Worm (Caenorhabditis elegans) whole organism, L2 larva: Measurements from ENCODE around the gene C34B4.4.
A peak's percentile ranks its signal among the peaks of the same experiment; 100 is the strongest.

Experiments
- ama-1 ChIP-seq: fragments of 150-350 bp; optimal IDR thresholded peaks from 2 replicates; lab custom pipeline; 2018; ENCODE audit warnings: inconsistent platforms
- blmp-1 ChIP-seq: sonication (generic microtip); optimal IDR thresholded peaks from 2 replicates; lab custom pipeline; 2017; ENCODE audit warnings: missing genetic modification characterization, mild to moderate bottlenecking, missing compliant biosample characterization, antibody characterized with exemption, moderate library complexity; ENCODE audit not compliant: insufficient read depth
- fos-1 ChIP-seq: fragments of 150-350 bp; optimal IDR thresholded peaks from 2 replicates; lab custom pipeline; 2014; ENCODE audit warnings: missing biosample characterization, missing genetic modification characterization
- mab-5 ChIP-seq: fragments of 150-350 bp; optimal IDR thresholded peaks from 2 replicates; lab custom pipeline; 2014; ENCODE audit warnings: missing biosample characterization, missing genetic modification characterization
- mdl-1 ChIP-seq, 2 experiments: fragments of 150-350 bp in 1 of 2; sonication (generic microtip) in 1 of 2; optimal IDR thresholded peaks; 2 replicates each; lab custom pipeline; 2017; ENCODE audit warnings: missing biosample characterization in 2 of 2, missing genetic modification characterization in 2 of 2
- nhr-12 ChIP-seq: fragments of 150-350 bp; optimal IDR thresholded peaks from 2 replicates; lab custom pipeline; 2014; ENCODE audit warnings: missing biosample characterization, missing genetic modification characterization
- nhr-25 ChIP-seq: fragments of 150-350 bp; sonication (generic microtip); optimal IDR thresholded peaks from 3 replicates; lab custom pipeline; 2014; ENCODE audit warnings: missing biosample characterization, missing genetic modification characterization
- skn-1 ChIP-seq: sonication (generic microtip); optimal IDR thresholded peaks from 2 replicates; lab custom pipeline; 2017; ENCODE audit warnings: missing biosample characterization, missing genetic modification characterization
- sma-9 ChIP-seq, 2 experiments: fragments of 150-350 bp in 1 of 2; sonication (generic microtip) in 1 of 2; optimal IDR thresholded peaks; 2 replicates each; lab custom pipeline; 2014 to 2016; ENCODE audit warnings: missing genetic modification characterization in 2 of 2, mild to moderate bottlenecking in 1 of 2, missing biosample characterization in 1 of 2, missing compliant biosample characterization in 1 of 2, missing genetic modification reagents in 1 of 2, moderate library complexity in 1 of 2
- unc-62 ChIP-seq: fragments of 150-350 bp; optimal IDR thresholded peaks from 2 replicates; lab custom pipeline; 2014; ENCODE audit warnings: missing biosample characterization, missing genetic modification reagents, missing genetic modification characterization
- zag-1 ChIP-seq: fragments of 150-350 bp; optimal IDR thresholded peaks from 2 replicates; lab custom pipeline; 2014; ENCODE audit warnings: missing biosample characterization, missing genetic modification characterization
- ztf-1 ChIP-seq: fragments of 200-800 bp; sonication (Bioruptor generic); conservative IDR thresholded peaks from 2 replicates; pipeline ENCODE4 v1.3.6; 2022; ENCODE audit warnings: missing genetic modification characterization, missing compliant biosample characterization
- ztf-4 ChIP-seq: fragments of 150-350 bp; optimal IDR thresholded peaks from 2 replicates; lab custom pipeline; 2014; ENCODE audit warnings: missing biosample characterization, missing genetic modification characterization

- TF ChIP-seq mdl-1 (tag; optimal IDR thresholded peaks at IDR 0.05; lab: Kevin White, UChicago) (no peak), nhr-12 (tag; lab: Kevin White, UChicago) (no peak), mab-5 (tag; lab: Kevin White, UChicago) (no peak), unc-62 (no peak), ztf-4 (tag; lab: Kevin White, UChicago) (no peak), sma-9 (GFP tag; optimal IDR thresholded peaks at IDR 0.05; lab: Kevin White, UChicago) (peak; percentile 50), sma-9 (tag; optimal IDR thresholded peaks at IDR 0.05; lab: Kevin White, UChicago) (no peak), ama-1 (lab: Kevin White, UChicago) (no peak), blmp-1 (tag; lab: Kevin White, UChicago) (no peak), nhr-25 (tag; lab: Kevin White, UChicago) (no peak), skn-1 (no peak), ztf-1 (GFP tag; lab: Robert Waterston, UW) (no peak), fos-1 (tag; lab: Kevin White, UChicago) (peak; percentile 62), zag-1 (no peak)
Observed at ce11 chrV:13049149-13049610, 41.0 kb upstream of the C34B4.4 start, which contains the start of gene W07G4.8.
